Worm (Caenorhabditis elegans): ENCODE measurements around the gene B0250.5.

ce11 chrV:20479013-20479739, 14.5 kb upstream of the B0250.5 start, which contains the start of the genes calf-1 and rpl-2:
- TF ChIP-seq nhr-237 (tag; optimal IDR thresholded peaks at IDR 0.05), result peak; percentile 9
- peak; percentile 14 for TF ChIP-seq nhr-77 (tag; optimal IDR thresholded peaks at IDR 0.05)
- peak; percentile 24 to 61 (median 59) for TF ChIP-seq ceh-82 (tag; optimal IDR thresholded peaks at IDR 0.05)
- TF ChIP-seq fos-1 (tag; optimal IDR thresholded peaks at IDR 0.05), result no peak
- no peak for TF ChIP-seq C34B4.2 (tag; optimal IDR thresholded peaks at IDR 0.05)
- no peak for TF ChIP-seq hlh-17 (GFP tag; optimal IDR thresholded peaks at IDR 0.05; ENCODE audit: borderline replicate concordance)
- peak; percentile 55 to 67 (median 63) for TF ChIP-seq dpl-1 (GFP tag; optimal IDR thresholded peaks at IDR 0.05)
- TF ChIP-seq egl-13 (tag; optimal IDR thresholded peaks at IDR 0.05), result no peak
- peak; percentile 65 for TF ChIP-seq skn-1 (tag; optimal IDR thresholded peaks at IDR 0.05)
- TF ChIP-seq snpc-4 (tag; optimal IDR thresholded peaks at IDR 0.05), result no peak
- TF ChIP-seq ztf-4 (tag; optimal IDR thresholded peaks at IDR 0.05), result no peak
- peak; percentile 51 for TF ChIP-seq nhr-20 (tag; optimal IDR thresholded peaks at IDR 0.05)
- TF ChIP-seq ama-1 (optimal IDR thresholded peaks at IDR 0.05), result no peak
